Worm (Caenorhabditis elegans): ENCODE results near the gene F47C12.13.
A peak's percentile ranks its signal among the peaks of the same experiment; 100 is the strongest.

Gene F47C12.13

ce11 chrIV:4024159-4025004, 30.2 kb upstream of the F47C12.13 start:
- TF ChIP-seq nhr-25 (tag; optimal IDR thresholded peaks at IDR 0.05) (peak; percentile 63), lin-39 (tag; optimal IDR thresholded peaks at IDR 0.05) (peak; percentile 89), hmg-11 (tag; optimal IDR thresholded peaks at IDR 0.05) (peak; percentile 47), unc-39 (tag; optimal IDR thresholded peaks at IDR 0.05) (no peak), egl-5 (tag; optimal IDR thresholded peaks at IDR 0.05) (peak; percentile 35), ztf-4 (tag; optimal IDR thresholded peaks at IDR 0.05) (no peak), nhr-43 (tag; optimal IDR thresholded peaks at IDR 0.05; ENCODE audit: poor library complexity, severe bottlenecking) (peak; percentile 17), ZK546.5 (tag; optimal IDR thresholded peaks at IDR 0.05) (no peak), jun-1 (tag; optimal IDR thresholded peaks at IDR 0.05) (peak; percentile 89), snpc-4 (tag; optimal IDR thresholded peaks at IDR 0.05) (no peak), nhr-23 (tag; optimal IDR thresholded peaks at IDR 0.05) (peak; percentile 47), daf-12 (tag; optimal IDR thresholded peaks at IDR 0.05) (no peak), mml-1 (tag; optimal IDR thresholded peaks at IDR 0.05) (no peak), unc-62 (GFP tag; optimal IDR thresholded peaks at IDR 0.05) (no peak), aly-2 (tag; optimal IDR thresholded peaks at IDR 0.05) (no peak), ztf-11 (tag; optimal IDR thresholded peaks at IDR 0.05) (no peak), nhr-28 (tag; optimal IDR thresholded peaks at IDR 0.05) (no peak), fkh-2 (tag; optimal IDR thresholded peaks at IDR 0.05) (no peak), lsy-12 (tag; optimal IDR thresholded peaks at IDR 0.05) (peak; percentile 63), mdl-1 (tag; optimal IDR thresholded peaks at IDR 0.05) (peak; percentile 32), tbx-2 (tag; optimal IDR thresholded peaks at IDR 0.05) (no peak), skn-1 (tag; optimal IDR thresholded peaks at IDR 0.05) (peak; percentile 24), egl-27 (tag; optimal IDR thresholded peaks at IDR 0.05) (no peak), ceh-9 (tag; optimal IDR thresholded peaks at IDR 0.05) (no peak), nhr-11 (tag; optimal IDR thresholded peaks at IDR 0.05) (peak; percentile 17), nfya-1 (tag; optimal IDR thresholded peaks at IDR 0.05; ENCODE audit: insufficient read depth) (peak; percentile 82), nhr-77 (tag; optimal IDR thresholded peaks at IDR 0.05) (no peak), sea-2 (GFP tag; optimal IDR thresholded peaks at IDR 0.05) (no peak), nhr-237 (tag; optimal IDR thresholded peaks at IDR 0.05) (no peak), ceh-82 (tag; optimal IDR thresholded peaks at IDR 0.05) (no peak), R02D3.7 (tag; optimal IDR thresholded peaks at IDR 0.05) (no peak), zag-1 (tag; optimal IDR thresholded peaks at IDR 0.05) (no peak), ama-1 (optimal IDR thresholded peaks at IDR 0.05) (peak; percentile 43), nhr-12 (tag; optimal IDR thresholded peaks at IDR 0.05) (no peak), lin-15B (tag; optimal IDR thresholded peaks at IDR 0.05) (no peak), fkh-10 (GFP tag; optimal IDR thresholded peaks at IDR 0.05) (no peak), elt-2 (tag; optimal IDR thresholded peaks at IDR 0.05) (peak; percentile 88), nhr-67 (tag; optimal IDR thresholded peaks at IDR 0.05) (no peak), ceh-28 (tag; optimal IDR thresholded peaks at IDR 0.05) (peak; percentile 41), pqm-1 (tag; optimal IDR thresholded peaks at IDR 0.05) (peak; percentile 27), fos-1 (tag; optimal IDR thresholded peaks at IDR 0.05) (no peak), nhr-76 (tag; optimal IDR thresholded peaks at IDR 0.05) (no peak), elt-3 (tag; optimal IDR thresholded peaks at IDR 0.05) (peak in 1 of 3 experiments; percentile 56), ceh-16 (tag; optimal IDR thresholded peaks at IDR 0.05) (no peak), elt-1 (tag; optimal IDR thresholded peaks at IDR 0.05) (peak; percentile 27), eor-1 (tag; optimal IDR thresholded peaks at IDR 0.05) (no peak), pha-4 (tag; optimal IDR thresholded peaks at IDR 0.05) (peak; percentile 99)

All from whole organism, L3 larva.